Fruit fly (Drosophila melanogaster): Measurements from ENCODE around the gene Efa6.

dm6 chr3R:22576096-22576697 lies 11.4 kb upstream of the Efa6 start:
- TF ChIP-seq ttk (optimal IDR thresholded peaks at IDR 0.05) (no peak), insv (optimal IDR thresholded peaks at IDR 0.05) (no peak)

Measured in Kc167 (cell line).